Fruit fly (Drosophila melanogaster) whole organism, embryonic: ENCODE measurements around the gene dgt2.

ENCODE experiments used
- BEAF-32 ChIP-seq: fragments of 200-800 bp; sonication (Bioruptor generic); optimal IDR thresholded peaks from 3 replicates; lab custom pipeline; 2017; ENCODE audit warnings: missing biosample characterization, missing genetic modification characterization, mild to moderate bottlenecking, moderate library complexity, missing genetic modification reagents
- CG10366 ChIP-seq: fragments of 200-800 bp; sonication (Bioruptor generic); IDR thresholded peaks from 2 replicates; pipeline ENCODE4 v1.3.6; 2022; ENCODE audit warnings: missing biosample characterization, missing genetic modification characterization
- CG10543 ChIP-seq: fragments of 200-800 bp; sonication (Bioruptor generic); optimal IDR thresholded peaks from 3 replicates; lab custom pipeline; 2017; ENCODE audit warnings: missing biosample characterization, mild to moderate bottlenecking, missing genetic modification characterization, moderate library complexity
- CG10959 ChIP-seq: fragments of 200-800 bp; sonication (Bioruptor generic); IDR thresholded peaks from 2 replicates; pipeline ENCODE4 v1.3.6; 2022; ENCODE audit warnings: missing biosample characterization, missing genetic modification characterization
- CG10979 ChIP-seq: fragments of 200-800 bp; sonication (Bioruptor generic); optimal IDR thresholded peaks from 2 replicates; lab custom pipeline; 2018; ENCODE audit warnings: missing biosample characterization, mild to moderate bottlenecking, missing genetic modification characterization, moderate library complexity
- CG11696 ChIP-seq: fragments of 200-800 bp; sonication (Bioruptor generic); IDR thresholded peaks from 2 replicates; pipeline ENCODE4 v1.3.6; 2022; ENCODE audit warnings: missing biosample characterization, missing genetic modification characterization
- CG12769 ChIP-seq: fragments of 200-800 bp; sonication (Bioruptor generic); optimal IDR thresholded peaks from 2 replicates; lab custom pipeline; 2019; ENCODE audit warnings: missing biosample characterization, mild to moderate bottlenecking, missing genetic modification characterization, moderate library complexity
- CG13287 ChIP-seq: fragments of 200-800 bp; sonication (Bioruptor generic); IDR thresholded peaks from 2 replicates; pipeline ENCODE4 v1.3.6; 2022; ENCODE audit warnings: missing biosample characterization, missing genetic modification characterization; ENCODE audit not compliant: partially characterized antibody
- CG14710 ChIP-seq: fragments of 200-800 bp; sonication (Bioruptor generic); optimal IDR thresholded peaks from 3 replicates; lab custom pipeline; 2019; ENCODE audit warnings: missing biosample characterization, mild to moderate bottlenecking, missing genetic modification characterization, moderate library complexity
- CG15073 ChIP-seq: fragments of 200-800 bp; sonication (Bioruptor generic); optimal IDR thresholded peaks from 2 replicates; lab custom pipeline; 2016; ENCODE audit warnings: missing biosample characterization, missing genetic modification characterization
- CG1647 ChIP-seq: fragments of 200-800 bp; sonication (Bioruptor generic); optimal IDR thresholded peaks from 3 replicates; lab custom pipeline; 2016; ENCODE audit warnings: missing biosample characterization, missing genetic modification characterization
- CG17385 ChIP-seq: fragments of 200-800 bp; sonication (Bioruptor generic); optimal IDR thresholded peaks from 3 replicates; lab custom pipeline; 2018; ENCODE audit warnings: missing biosample characterization, mild to moderate bottlenecking, missing genetic modification characterization
- CG2712 ChIP-seq: fragments of 200-800 bp; optimal IDR thresholded peaks from 3 replicates; lab custom pipeline; 2019; ENCODE audit warnings: missing biosample characterization, mild to moderate bottlenecking, missing genetic modification characterization, moderate library complexity
- CG30020 ChIP-seq: fragments of 200-800 bp; optimal IDR thresholded peaks from 2 replicates; lab custom pipeline; 2019; ENCODE audit warnings: missing biosample characterization, mild to moderate bottlenecking, missing genetic modification characterization, moderate library complexity
- CG3163 ChIP-seq: fragments of 200-800 bp; sonication (Bioruptor generic); optimal IDR thresholded peaks from 3 replicates; lab custom pipeline; 2016; ENCODE audit warnings: missing biosample characterization, missing genetic modification characterization
- CG34376 ChIP-seq: fragments of 200-800 bp; sonication (Bioruptor generic); optimal IDR thresholded peaks from 2 replicates; lab custom pipeline; 2018; ENCODE audit warnings: missing biosample characterization, mild to moderate bottlenecking, missing genetic modification characterization
- CG3995 ChIP-seq: fragments of 200-800 bp; sonication (Bioruptor generic); optimal IDR thresholded peaks from 3 replicates; lab custom pipeline; 2016; ENCODE audit warnings: missing biosample characterization, missing genetic modification characterization
- CG4707 ChIP-seq: fragments of 200-800 bp; sonication (Bioruptor generic); optimal IDR thresholded peaks from 2 replicates; lab custom pipeline; 2018; ENCODE audit warnings: missing biosample characterization, mild to moderate bottlenecking, missing genetic modification characterization, moderate library complexity
- CG4854 ChIP-seq: fragments of 200-800 bp; sonication (Bioruptor generic); optimal IDR thresholded peaks from 2 replicates; lab custom pipeline; 2016; ENCODE audit warnings: missing biosample characterization, missing genetic modification characterization, inconsistent platforms
- CG6683 ChIP-seq: fragments of 200-800 bp; sonication (Bioruptor generic); optimal IDR thresholded peaks from 2 replicates; lab custom pipeline; 2017; ENCODE audit warnings: missing biosample characterization, mild to moderate bottlenecking, missing genetic modification characterization, missing genetic modification reagents
- CG7745 ChIP-seq: fragments of 200-800 bp; sonication (Bioruptor generic); optimal IDR thresholded peaks from 2 replicates; lab custom pipeline; 2018; ENCODE audit warnings: missing biosample characterization, mild to moderate bottlenecking, missing genetic modification characterization, moderate library complexity
- CG9932 ChIP-seq: fragments of 200-800 bp; sonication (Bioruptor generic); IDR thresholded peaks from 2 replicates; pipeline ENCODE4 v1.3.6; 2022; ENCODE audit warnings: missing biosample characterization, missing genetic modification characterization
- Camta ChIP-seq: fragments of 200-800 bp; sonication (Bioruptor generic); optimal IDR thresholded peaks from 2 replicates; lab custom pipeline; 2016; ENCODE audit warnings: missing biosample characterization, missing genetic modification characterization
- Dip2 ChIP-seq: fragments of 200-800 bp; sonication (Bioruptor generic); IDR thresholded peaks from 2 replicates; pipeline ENCODE4 v1.3.6; 2022; ENCODE audit warnings: missing biosample characterization, missing genetic modification characterization
- Dll ChIP-seq: fragments of 200-800 bp; sonication (Bioruptor generic); IDR thresholded peaks from 4 replicates; pipeline ENCODE4 v1.3.6; 2022; ENCODE audit warnings: missing biosample characterization, missing genetic modification characterization; ENCODE audit not compliant: partially characterized antibody
- Dp ChIP-seq: fragments of 200-800 bp; sonication (Bioruptor generic); optimal IDR thresholded peaks from 2 replicates; lab custom pipeline; 2018; ENCODE audit warnings: missing biosample characterization, mild to moderate bottlenecking, missing genetic modification characterization, moderate library complexity
- Drgx ChIP-seq: fragments of 200-800 bp; sonication (Bioruptor generic); IDR thresholded peaks from 2 replicates; pipeline ENCODE4 v1.3.6; 2022; ENCODE audit warnings: missing biosample characterization, missing genetic modification characterization
- Elba2 ChIP-seq: fragments of 200-800 bp; sonication (Bioruptor generic); optimal IDR thresholded peaks from 3 replicates; lab custom pipeline; 2016; ENCODE audit warnings: missing biosample characterization, missing genetic modification characterization
- Ets65A ChIP-seq: fragments of 200-800 bp; sonication (Bioruptor generic); peaks from one replicate; lab custom pipeline; 2016; ENCODE audit warnings: missing biosample characterization, missing genetic modification characterization
- Fer2 ChIP-seq: fragments of 200-800 bp; sonication (Bioruptor generic); optimal IDR thresholded peaks from 2 replicates; lab custom pipeline; 2018; ENCODE audit warnings: missing biosample characterization, mild to moderate bottlenecking, missing genetic modification characterization, moderate library complexity
- Gsc ChIP-seq: fragments of 200-800 bp; sonication (Bioruptor generic); IDR thresholded peaks from 2 replicates; pipeline ENCODE4 v1.3.6; 2022; ENCODE audit warnings: missing biosample characterization, missing genetic modification characterization
- NFAT ChIP-seq: fragments of 200-800 bp; sonication (Bioruptor generic); IDR thresholded peaks from 2 replicates; pipeline ENCODE4 v1.3.6; 2022; ENCODE audit warnings: missing biosample characterization, missing genetic modification characterization
- Side ChIP-seq: fragments of 200-800 bp; sonication (Bioruptor generic); optimal IDR thresholded peaks from 2 replicates; lab custom pipeline; 2016; ENCODE audit warnings: missing biosample characterization, missing genetic modification characterization
- Xbp1 ChIP-seq: fragments of 200-800 bp; sonication (Bioruptor generic); optimal IDR thresholded peaks from 3 replicates; lab custom pipeline; 2016; ENCODE audit warnings: missing biosample characterization, mild to moderate bottlenecking, missing genetic modification characterization
- amos ChIP-seq: fragments of 200-800 bp; sonication (Bioruptor generic); IDR thresholded peaks from 2 replicates; pipeline ENCODE4 v1.3.6; 2022; ENCODE audit warnings: missing biosample characterization, missing genetic modification characterization; ENCODE audit not compliant: partially characterized antibody
- ara ChIP-seq: fragments of 200-800 bp; sonication (Bioruptor generic); IDR thresholded peaks from 2 replicates; pipeline ENCODE4 v1.3.6; 2022; ENCODE audit warnings: missing biosample characterization, missing genetic modification characterization
- ase ChIP-seq: fragments of 200-800 bp; sonication (Bioruptor generic); IDR thresholded peaks from 3 replicates; pipeline ENCODE4 v1.3.6; 2022; ENCODE audit warnings: missing biosample characterization, missing genetic modification characterization
- ci ChIP-seq: fragments of 200-800 bp; sonication (Bioruptor generic); IDR thresholded peaks from 3 replicates; pipeline ENCODE4 v1.3.6; 2022; ENCODE audit warnings: missing biosample characterization, missing genetic modification characterization
- fru ChIP-seq: fragments of >200 bp; optimal IDR thresholded peaks from 2 replicates; lab custom pipeline; 2017
- hkb ChIP-seq, 2 experiments: fragments of 200-800 bp in 1 of 2; fragments of >200 bp in 1 of 2; sonication (Bioruptor generic) in 1 of 2; IDR thresholded peaks in 1 of 2; optimal IDR thresholded peaks in 1 of 2; 2 replicates each; pipeline versions ENCODE4 v1.3.6 to Lab custom; 2017 to 2022; ENCODE audit warnings: missing biosample characterization in 1 of 2, missing genetic modification characterization in 1 of 2
- nerfin-2 ChIP-seq: fragments of 200-800 bp; sonication (Bioruptor generic); IDR thresholded peaks from 2 replicates; pipeline ENCODE4 v1.3.6; 2022; ENCODE audit warnings: missing biosample characterization, missing genetic modification characterization; ENCODE audit not compliant: partially characterized antibody
- pb ChIP-seq: fragments of 200-800 bp; sonication (Bioruptor generic); optimal IDR thresholded peaks from 3 replicates; lab custom pipeline; 2016; ENCODE audit warnings: missing biosample characterization, missing genetic modification characterization
- ro ChIP-seq: fragments of 200-800 bp; sonication (Bioruptor generic); IDR thresholded peaks from 2 replicates; pipeline ENCODE4 v1.3.6; 2022; ENCODE audit warnings: missing biosample characterization, missing genetic modification characterization
- row ChIP-seq: fragments of 200-800 bp; sonication (Bioruptor generic); IDR thresholded peaks from 3 replicates; pipeline ENCODE4 v1.3.6; 2022; ENCODE audit warnings: missing biosample characterization, missing genetic modification characterization
- salm ChIP-seq: fragments of 200-800 bp; sonication (Bioruptor generic); optimal IDR thresholded peaks from 2 replicates; lab custom pipeline; 2018; ENCODE audit warnings: missing biosample characterization, mild to moderate bottlenecking, missing genetic modification characterization
- slbo ChIP-seq: fragments of 200-800 bp; sonication (Bioruptor generic); IDR thresholded peaks from 2 replicates; pipeline ENCODE4 v1.3.6; 2022; ENCODE audit warnings: missing biosample characterization, missing genetic modification characterization
- slp2 ChIP-seq: fragments of 200-800 bp; sonication (Bioruptor generic); optimal IDR thresholded peaks from 2 replicates; lab custom pipeline; 2016; ENCODE audit warnings: missing biosample characterization, missing genetic modification characterization
- stc ChIP-seq: fragments of 200-800 bp; sonication (Bioruptor generic); IDR thresholded peaks from 2 replicates; pipeline ENCODE4 v1.3.6; 2022; ENCODE audit warnings: missing biosample characterization, missing genetic modification characterization
- tup ChIP-seq: fragments of 200-800 bp; sonication (Bioruptor generic); optimal IDR thresholded peaks from 2 replicates; lab custom pipeline; 2016; ENCODE audit warnings: missing biosample characterization, mild to moderate bottlenecking, missing genetic modification characterization, moderate library complexity
- tx ChIP-seq: fragments of 200-800 bp; sonication (Bioruptor generic); optimal IDR thresholded peaks from 2 replicates; lab custom pipeline; 2016; ENCODE audit warnings: missing biosample characterization, missing genetic modification characterization
- unc-4 ChIP-seq: fragments of 200-800 bp; sonication (Bioruptor generic); IDR thresholded peaks from 2 replicates; pipeline ENCODE4 v1.3.6; 2022; ENCODE audit warnings: missing biosample characterization, missing genetic modification characterization; ENCODE audit not compliant: partially characterized antibody
- vfl ChIP-seq: fragments of 200-800 bp; sonication (Bioruptor generic); optimal IDR thresholded peaks from 2 replicates; lab custom pipeline; 2016; ENCODE audit warnings: missing biosample characterization, missing genetic modification characterization

Gene dgt2

dm6 chr2L:12040510-12040909, 50.8 kb downstream of the dgt2 start, which contains the start of gene CG6766 (continued):
- TF ChIP-seq CG3163 (GFP tag; lab: Kevin White, UChicago), result no peak
- TF ChIP-seq CG6683 (GFP tag; lab: Kevin White, UChicago), result no peak
- peak; percentile 2 for TF ChIP-seq CG3995 (GFP tag; lab: Kevin White, UChicago)
- peak; percentile 15 for TF ChIP-seq CG2712 (tag; lab: Kevin White, UChicago)
- TF ChIP-seq CG13287, result peak; percentile 48; the same call in 1 of the 2 replicates
- TF ChIP-seq CG9932 (GFP tag; lab: Robert Waterston, UW), result no peak
- no peak for TF ChIP-seq CG10366 (GFP tag; lab: Robert Waterston, UW)
- TF ChIP-seq ara (GFP tag; lab: Robert Waterston, UW), result no peak
- no peak for TF ChIP-seq Dip2 (GFP tag; lab: Robert Waterston, UW)
- TF ChIP-seq CG15073, result peak; percentile 41
- peak; percentile 31 for TF ChIP-seq CG14710 (tag; lab: Kevin White, UChicago)
- no peak for TF ChIP-seq Side (GFP tag; lab: Kevin White, UChicago)
- TF ChIP-seq CG10959 (GFP tag; lab: Robert Waterston, UW), result no peak
- no peak for TF ChIP-seq nerfin-2 (GFP tag; lab: Robert Waterston, UW)
- TF ChIP-seq BEAF-32 (GFP tag; lab: Kevin White, UChicago), result peak; percentile 52
- TF ChIP-seq fru (lab: Kevin White, UChicago), result no peak
- TF ChIP-seq Xbp1 (GFP tag; lab: Kevin White, UChicago), result peak; percentile 72
- TF ChIP-seq CG34376 (GFP tag; lab: Kevin White, UChicago), result peak; percentile 9
- TF ChIP-seq Dp (GFP tag; lab: Kevin White, UChicago), result peak; percentile 42
- TF ChIP-seq Drgx (GFP tag; lab: Robert Waterston, UW), result no peak
- TF ChIP-seq NFAT (GFP tag; lab: Robert Waterston, UW), result no peak
- TF ChIP-seq CG7745 (tag; lab: Kevin White, UChicago), result no peak
- TF ChIP-seq CG10979, result no peak
- TF ChIP-seq ro (GFP tag; lab: Robert Waterston, UW), result no peak
- peak; percentile 99 for TF ChIP-seq CG17385 (GFP tag; lab: Kevin White, UChicago)
- TF ChIP-seq CG4707, result no peak
- TF ChIP-seq Elba2 (GFP tag; lab: Kevin White, UChicago), result no peak
- no peak for TF ChIP-seq hkb (optimal IDR thresholded peaks at IDR 0.05; lab: Kevin White, UChicago)
- no peak for TF ChIP-seq hkb (GFP tag; IDR thresholded peaks at IDR 0.05; lab: Robert Waterston, UW)
- TF ChIP-seq ci (GFP tag; lab: Robert Waterston, UW), result no peak
- TF ChIP-seq stc (GFP tag; lab: Robert Waterston, UW), result no peak
- no peak for TF ChIP-seq CG4854 (GFP tag; lab: Kevin White, UChicago)
- TF ChIP-seq slp2 (GFP tag; lab: Kevin White, UChicago), result no peak
- TF ChIP-seq CG12769, result no peak
- no peak for TF ChIP-seq Gsc (GFP tag; lab: Robert Waterston, UW)
- TF ChIP-seq salm (tag; lab: Kevin White, UChicago), result no peak
- TF ChIP-seq slbo, result no peak; the same call in 1 of the 2 replicates
- TF ChIP-seq CG10543 (GFP tag; lab: Kevin White, UChicago), result no peak
- TF ChIP-seq unc-4 (GFP tag; lab: Robert Waterston, UW), result no peak
- peak; percentile 6 for TF ChIP-seq CG30020 (tag; lab: Kevin White, UChicago)
- TF ChIP-seq ase (GFP tag; lab: Robert Waterston, UW), result no peak
- no peak for TF ChIP-seq CG11696 (GFP tag; lab: Robert Waterston, UW)
- TF ChIP-seq pb (GFP tag; lab: Kevin White, UChicago), result no peak
- TF ChIP-seq Camta (GFP tag; lab: Kevin White, UChicago), result no peak
- TF ChIP-seq Ets65A (GFP tag; lab: Kevin White, UChicago), result no peak
- TF ChIP-seq tx (GFP tag; lab: Kevin White, UChicago), result no peak
- no peak; the same call in 1 of the 2 replicates for TF ChIP-seq amos
- peak; percentile 80 for TF ChIP-seq row (GFP tag; lab: Robert Waterston, UW)
- TF ChIP-seq vfl (GFP tag; lab: Kevin White, UChicago), result no peak
- TF ChIP-seq CG1647 (GFP tag; lab: Kevin White, UChicago), result no peak
- TF ChIP-seq Fer2 (tag; lab: Kevin White, UChicago), result no peak
- TF ChIP-seq tup, result no peak
- TF ChIP-seq Dll (GFP tag; lab: Robert Waterston, UW), result peak; percentile 29; the same call in 1 of the 4 replicates
